Worm (Caenorhabditis elegans) whole organism, L2 larva: ENCODE data around the gene sftb-6.

Source experiments
- fos-1 ChIP-seq: fragments of 150-350 bp; optimal IDR thresholded peaks from 2 replicates; lab custom pipeline; 2014; ENCODE audit warnings: missing biosample characterization, missing genetic modification characterization
- mab-5 ChIP-seq: fragments of 150-350 bp; optimal IDR thresholded peaks from 2 replicates; lab custom pipeline; 2014; ENCODE audit warnings: missing biosample characterization, missing genetic modification characterization
- mdl-1 ChIP-seq, 2 experiments: fragments of 150-350 bp in 1 of 2; sonication (generic microtip) in 1 of 2; optimal IDR thresholded peaks; 2 replicates each; lab custom pipeline; 2017; ENCODE audit warnings: missing biosample characterization in 2 of 2, missing genetic modification characterization in 2 of 2
- nhr-10 ChIP-seq: sonication (generic microtip); optimal IDR thresholded peaks from 2 replicates; lab custom pipeline; 2017; ENCODE audit warnings: missing biosample characterization, missing genetic modification characterization
- nhr-21 ChIP-seq: fragments of 150-350 bp; optimal IDR thresholded peaks from 2 replicates; lab custom pipeline; 2014; ENCODE audit warnings: missing biosample characterization, missing genetic modification characterization
- nhr-237 ChIP-seq: fragments of 150-350 bp; optimal IDR thresholded peaks from 2 replicates; lab custom pipeline; 2014; ENCODE audit warnings: missing biosample characterization, missing genetic modification characterization
- nhr-6 ChIP-seq: fragments of 150-350 bp; optimal IDR thresholded peaks from 2 replicates; lab custom pipeline; 2014; ENCODE audit warnings: missing biosample characterization, missing genetic modification characterization
- unc-39 ChIP-seq: fragments of 150-350 bp; optimal IDR thresholded peaks from 2 replicates; lab custom pipeline; 2014; ENCODE audit warnings: missing biosample characterization, missing genetic modification characterization
- ztf-11 ChIP-seq: sonication (generic microtip); optimal IDR thresholded peaks from 2 replicates; lab custom pipeline; 2017; ENCODE audit warnings: missing biosample characterization, missing genetic modification characterization

DNA sequence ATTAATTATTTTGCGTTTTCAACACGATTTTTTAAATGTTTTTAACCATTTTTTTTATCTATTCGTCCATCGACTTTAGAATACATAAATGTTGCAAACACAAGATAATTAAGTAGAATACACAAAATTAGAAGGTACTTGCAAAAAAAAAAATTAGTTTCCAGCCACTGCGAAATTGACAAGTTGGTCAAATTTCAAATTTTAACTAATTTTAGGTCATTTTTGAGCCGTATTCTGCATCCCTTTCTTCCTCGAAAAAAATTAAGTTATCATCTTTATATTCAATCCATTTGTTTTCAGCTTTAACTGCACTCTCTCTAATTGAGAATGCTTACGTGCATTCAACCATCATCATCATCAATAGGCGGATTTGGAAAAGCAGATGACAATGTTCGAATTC, 28.9 kb upstream of the sftb-6 start, which contains the start of gene egl-26:
- TF ChIP-seq nhr-10 (tag; lab: Kevin White, UChicago) (no peak), nhr-237 (tag; lab: Kevin White, UChicago) (no peak), mdl-1 (tag; optimal IDR thresholded peaks at IDR 0.05; lab: Kevin White, UChicago) (no peak), unc-39 (tag; lab: Kevin White, UChicago) (no peak), mab-5 (tag; lab: Kevin White, UChicago) (no peak), nhr-6 (no peak), fos-1 (tag; lab: Kevin White, UChicago) (no peak), ztf-11 (tag; lab: Kevin White, UChicago) (no peak), nhr-21 (tag; lab: Kevin White, UChicago) (no peak)
